Worm (Caenorhabditis elegans) whole organism, dauer: ENCODE results near the gene T22B2.2.

Experiments used
- unc-62 ChIP-seq: sonication (generic microtip); optimal IDR thresholded peaks from 2 replicates; lab custom pipeline; 2017; ENCODE audit warnings: missing biosample characterization, missing genetic modification reagents, missing genetic modification characterization

The T22B2.2 gene

ce11 chrX:3920101-3920500 is at the start of gene T22B2.2:
Gene T22B2.2 (plus strand): TSS chrX:3920401.
- no peak for TF ChIP-seq unc-62 (GFP tag; lab: Kevin White, UChicago)

DNA sequence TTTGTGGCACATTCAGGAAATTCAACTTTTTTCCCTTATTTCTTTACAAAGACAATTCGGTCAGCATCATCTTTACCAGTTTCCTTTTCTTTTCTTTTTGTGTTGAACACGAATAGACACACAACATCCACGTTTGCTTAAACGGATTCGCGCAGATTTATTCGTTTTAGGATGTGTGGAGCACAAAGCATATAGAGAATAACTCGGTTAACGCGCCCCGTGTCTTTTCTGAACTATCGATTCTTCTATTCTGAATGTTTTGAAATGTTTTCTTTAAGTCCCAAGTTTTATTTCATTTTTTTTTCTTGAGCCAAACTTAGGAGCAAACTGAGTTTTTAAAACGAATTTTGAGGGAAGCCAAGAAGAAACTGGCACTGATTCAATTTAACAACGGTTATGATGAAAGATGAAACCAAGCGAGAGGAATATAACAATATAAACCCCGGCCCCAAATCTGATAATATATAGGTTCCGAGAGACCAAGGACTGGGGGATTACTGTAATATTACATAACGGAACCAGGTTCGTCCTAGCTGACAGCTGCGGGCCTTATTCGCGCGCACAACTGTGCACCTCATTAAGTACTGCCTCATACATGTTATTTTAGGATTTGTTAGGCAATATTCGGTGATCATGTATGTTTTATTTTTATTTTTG is 48.5 kb upstream of the T22B2.2 start:
- no peak for TF ChIP-seq unc-62 (GFP tag; lab: Kevin White, UChicago)

DNA sequence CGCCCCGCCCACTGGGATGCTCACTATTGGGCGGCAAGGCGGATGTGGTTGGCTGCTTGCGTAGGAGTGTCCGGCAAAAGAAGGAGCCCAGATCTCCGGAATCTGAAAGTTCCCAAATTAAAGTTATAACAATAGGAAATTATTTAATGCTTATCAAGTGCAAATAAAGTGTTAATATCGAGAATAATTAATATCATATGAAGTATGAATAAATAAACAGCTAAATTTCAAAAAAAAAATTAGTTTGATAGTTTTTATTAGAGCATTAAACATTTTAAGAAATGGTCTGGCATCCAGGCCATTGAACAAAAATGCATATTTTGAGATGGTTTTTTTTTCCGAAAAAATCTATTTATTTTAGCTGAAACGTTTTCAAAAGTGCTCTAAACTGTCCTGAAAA is 46.8 kb upstream of the T22B2.2 start, which contains the start of gene lim-4:
lim-4 (minus strand) TSS at position 101 of the 400 bp plus-strand sequence.
- TF ChIP-seq unc-62 (GFP tag; lab: Kevin White, UChicago): no peak

DNA sequence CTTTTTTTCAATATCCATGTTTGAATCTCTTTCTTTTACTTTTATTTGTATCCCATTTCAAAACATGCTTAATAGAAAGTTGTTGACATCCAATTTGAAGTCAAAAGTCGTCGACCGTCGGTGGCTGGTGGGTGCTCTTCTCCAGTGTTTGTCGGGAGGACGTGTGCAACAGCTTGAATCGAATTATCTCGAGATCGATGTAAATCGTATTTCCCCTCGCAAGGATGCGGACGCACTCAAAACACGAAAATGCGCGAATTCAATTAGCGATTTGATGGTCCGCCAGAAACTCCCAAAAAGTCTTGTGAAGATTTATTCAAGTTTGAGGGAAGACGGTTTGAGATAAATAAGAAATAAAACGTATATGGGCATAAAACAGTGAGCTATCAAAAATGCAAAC is 44.5 kb upstream of the T22B2.2 start:
- TF ChIP-seq unc-62 (GFP tag; lab: Kevin White, UChicago): no peak

- no peak for TF ChIP-seq unc-62 (GFP tag; lab: Kevin White, UChicago)
Observed at ce11 chrX:3878233-3878632, 42.0 kb upstream of the T22B2.2 start, which contains the start of gene F47F2.1. Gene F47F2.1 (plus strand): TSS chrX:3878533.

DNA sequence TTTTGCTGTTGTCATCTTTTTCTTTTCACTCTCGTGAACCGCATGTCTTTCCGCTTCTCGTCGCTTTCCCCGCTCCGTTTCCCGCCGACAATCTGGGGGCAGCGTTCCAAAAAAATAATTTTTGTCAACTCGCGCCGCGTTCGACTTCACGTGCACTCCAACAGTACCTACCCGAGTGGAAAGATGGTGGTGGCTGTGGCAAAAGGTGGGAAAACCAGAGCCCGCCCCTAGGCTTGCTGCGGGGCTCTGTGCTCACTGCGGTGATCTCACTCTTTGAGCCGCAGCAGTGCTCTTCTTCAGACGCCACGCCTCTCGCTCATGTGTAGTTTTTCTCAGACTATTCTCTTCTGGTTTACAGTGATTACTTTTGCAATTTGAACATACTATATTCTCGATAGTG is 32.6 kb upstream of the T22B2.2 start:
- TF ChIP-seq unc-62 (GFP tag; lab: Kevin White, UChicago): no peak

DNA sequence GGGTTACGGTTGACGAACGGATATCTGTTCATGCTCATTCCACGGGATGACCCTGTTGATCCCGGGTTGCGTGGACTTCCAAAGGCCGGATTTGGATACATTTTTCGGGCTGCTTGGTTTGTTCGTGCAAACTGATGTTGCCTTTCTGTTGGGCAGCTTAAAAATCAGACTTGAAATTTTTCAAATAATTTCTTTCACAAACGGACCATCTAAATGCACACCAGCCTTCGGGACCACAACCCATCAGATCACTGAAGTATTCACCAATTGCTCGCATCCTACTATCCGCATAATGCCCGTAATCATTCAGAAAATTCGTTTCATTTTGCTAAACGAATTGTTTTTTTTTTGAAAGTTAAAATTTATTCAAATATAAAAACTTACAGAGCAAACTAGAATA is 24.6 kb upstream of the T22B2.2 start, which contains the start of gene F47F2.3:
F47F2.3 (minus strand) TSS at position 101 of the 400 bp plus-strand sequence.
- TF ChIP-seq unc-62 (GFP tag; lab: Kevin White, UChicago): no peak

- no peak for TF ChIP-seq unc-62 (GFP tag; lab: Kevin White, UChicago)
Observed at ce11 chrX:3898255-3899177, 21.7 kb upstream of the T22B2.2 start.

- TF ChIP-seq unc-62 (GFP tag; lab: Kevin White, UChicago): no peak
Observed at ce11 chrX:3900715-3901114, 19.5 kb upstream of the T22B2.2 start.

- no peak for TF ChIP-seq unc-62 (GFP tag; lab: Kevin White, UChicago)
Observed at ce11 chrX:3901389-3901788, 18.8 kb upstream of the T22B2.2 start.

ce11 chrX:3904568-3904967 is 15.6 kb upstream of the T22B2.2 start, which contains the start of gene sup-12:
Gene sup-12 (plus strand): TSS chrX:3904584.
- no peak for TF ChIP-seq unc-62 (GFP tag; lab: Kevin White, UChicago)

- no peak for TF ChIP-seq unc-62 (GFP tag; lab: Kevin White, UChicago)
Observed at ce11 chrX:3911280-3911679, 8.9 kb upstream of the T22B2.2 start, which contains the start of gene T22B2.5. Gene T22B2.5 (minus strand): TSS chrX:3911380.

DNA sequence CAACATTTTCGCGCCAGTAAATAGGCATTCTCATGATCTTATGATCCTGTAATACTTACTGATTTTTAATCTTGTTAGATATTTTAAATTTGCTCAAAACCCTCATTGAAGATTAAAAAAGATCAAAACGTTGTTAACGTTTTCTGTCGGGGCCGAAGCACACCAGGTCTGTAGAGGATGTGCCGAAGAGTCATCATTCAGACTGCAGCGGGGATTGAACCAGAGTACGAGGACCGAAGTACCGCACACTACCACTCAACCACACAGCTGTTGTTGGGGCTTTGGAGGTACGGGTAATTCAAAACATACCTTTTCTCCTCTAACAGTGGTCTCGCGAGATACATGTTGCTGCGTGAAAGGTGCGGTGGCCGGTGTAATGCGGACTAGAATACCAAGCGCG is 5.9 kb upstream of the T22B2.2 start:
- TF ChIP-seq unc-62 (GFP tag; lab: Kevin White, UChicago): no peak

ce11 chrX:3915748-3916147 is 4.5 kb upstream of the T22B2.2 start, which contains the start of gene idpp-9:
Gene idpp-9 (minus strand): TSS chrX:3915848.
- no peak for TF ChIP-seq unc-62 (GFP tag; lab: Kevin White, UChicago)

- TF ChIP-seq unc-62 (GFP tag; lab: Kevin White, UChicago): no peak
Observed at ce11 chrX:3917013-3917412, 3.2 kb upstream of the T22B2.2 start, which contains the start of gene T22B2.3. Gene T22B2.3 (plus strand): TSS chrX:3917313.

ce11 chrX:3918182-3918581 is 2.0 kb upstream of the T22B2.2 start:
- no peak for TF ChIP-seq unc-62 (GFP tag; lab: Kevin White, UChicago)
